Worm (Caenorhabditis elegans): ENCODE measurements around the gene str-103.

DNA sequence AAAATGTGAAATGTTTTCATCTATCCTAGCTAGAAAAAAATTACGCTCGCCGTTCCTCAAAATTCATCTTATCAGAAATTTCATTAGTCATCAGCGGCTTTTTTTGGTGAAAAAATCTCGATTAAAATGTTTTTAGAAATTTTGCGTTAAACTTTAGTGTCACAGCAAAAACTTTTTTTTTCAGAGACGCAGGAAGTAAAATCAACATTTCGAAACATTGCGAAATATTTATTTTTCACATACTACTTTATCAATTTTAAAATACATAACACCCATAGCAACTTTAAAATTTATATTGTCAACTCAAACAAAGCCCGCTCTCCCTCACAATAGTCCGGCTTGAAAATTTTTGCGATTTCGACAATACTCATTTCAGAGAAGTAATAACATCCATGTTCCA is 13.7 kb upstream of the str-103 start:
- TF ChIP-seq ztf-23 (GFP tag; IDR thresholded peaks at IDR 0.05) (no peak), ref-1 (GFP tag; conservative IDR thresholded peaks at IDR 0.05) (no peak), flt-1 (GFP tag; IDR thresholded peaks at IDR 0.05) (no peak), T22C8.4 (GFP tag; IDR thresholded peaks at IDR 0.05) (no peak), tab-1 (GFP tag; IDR thresholded peaks at IDR 0.05) (no peak), klf-2 (GFP tag; conservative IDR thresholded peaks at IDR 0.05) (no peak), cog-1 (tag; optimal IDR thresholded peaks at IDR 0.05) (no peak), ztf-29 (GFP tag; IDR thresholded peaks at IDR 0.05) (no peak), med-1 (GFP tag; optimal IDR thresholded peaks at IDR 0.05; ENCODE audit: insufficient read depth) (no peak)

Measured in whole organism, midembryonic.